Worm (Caenorhabditis elegans) whole organism, late embryonic: ENCODE data around the gene abcf-1.

ENCODE experiments used
- F13H6.1 ChIP-seq: sonication (generic microtip); optimal IDR thresholded peaks from 2 replicates; lab custom pipeline; 2016; ENCODE audit warnings: missing genetic modification characterization, missing compliant biosample characterization
- K02D7.2 ChIP-seq: sonication (generic microtip); optimal IDR thresholded peaks from 2 replicates; lab custom pipeline; 2017; ENCODE audit warnings: mild to moderate bottlenecking, missing genetic modification characterization, missing compliant biosample characterization
- K09A11.1 ChIP-seq: sonication (generic microtip); optimal IDR thresholded peaks from 2 replicates; lab custom pipeline; 2017; ENCODE audit warnings: antibody characterized with exemption, mild to moderate bottlenecking, missing genetic modification characterization, missing compliant biosample characterization; ENCODE audit not compliant: insufficient read depth
- ceh-14 ChIP-seq: sonication (generic microtip); optimal IDR thresholded peaks from 2 replicates; lab custom pipeline; 2016; ENCODE audit warnings: missing genotype, missing genetic modification characterization, missing compliant biosample characterization
- ceh-19 ChIP-seq: fragments of 200-800 bp; sonication (Bioruptor generic); optimal IDR thresholded peaks from 2 replicates; lab custom pipeline; 2018; ENCODE audit warnings: mild to moderate bottlenecking, missing genetic modification characterization, missing compliant biosample characterization
- ceh-30 ChIP-seq: fragments of 150-350 bp; optimal IDR thresholded peaks from 2 replicates; lab custom pipeline; 2014; ENCODE audit warnings: missing biosample characterization, missing genetic modification characterization
- ceh-31 ChIP-seq: sonication (generic microtip); optimal IDR thresholded peaks from 2 replicates; lab custom pipeline; 2016; ENCODE audit warnings: missing genetic modification characterization, missing compliant biosample characterization
- ceh-34 ChIP-seq: sonication (generic microtip); optimal IDR thresholded peaks from 2 replicates; lab custom pipeline; 2016; ENCODE audit warnings: mild to moderate bottlenecking, missing genetic modification characterization, missing compliant biosample characterization
- ceh-45 ChIP-seq: fragments of 200-800 bp; sonication (Bioruptor generic); IDR thresholded peaks from 2 replicates; pipeline ENCODE4 v1.3.6; 2022; ENCODE audit warnings: missing genetic modification reagents, missing genetic modification characterization, missing compliant biosample characterization
- ceh-48 ChIP-seq: sonication (generic microtip); optimal IDR thresholded peaks from 2 replicates; lab custom pipeline; 2016; ENCODE audit warnings: missing genetic modification characterization, inconsistent platforms, missing compliant biosample characterization
- dmd-4 ChIP-seq: sonication (generic microtip); optimal IDR thresholded peaks from 2 replicates; lab custom pipeline; 2016; ENCODE audit warnings: borderline replicate concordance, missing genetic modification characterization, missing compliant biosample characterization
- gmeb-2 ChIP-seq: sonication (generic microtip); optimal IDR thresholded peaks from 2 replicates; lab custom pipeline; 2016; ENCODE audit warnings: missing genetic modification characterization, inconsistent platforms, missing compliant biosample characterization
- hlh-15 ChIP-seq: sonication (generic microtip); optimal IDR thresholded peaks from 2 replicates; lab custom pipeline; 2016; ENCODE audit warnings: missing genetic modification characterization, missing compliant biosample characterization
- hlh-30 ChIP-seq: sonication (generic microtip); optimal IDR thresholded peaks from 2 replicates; lab custom pipeline; 2017; ENCODE audit warnings: antibody characterized with exemption, missing genetic modification characterization, missing compliant biosample characterization; ENCODE audit not compliant: insufficient read depth
- lin-11 ChIP-seq: fragments of 200-800 bp; sonication (Bioruptor generic); optimal IDR thresholded peaks from 2 replicates; lab custom pipeline; 2018; ENCODE audit warnings: mild to moderate bottlenecking, missing genetic modification characterization, missing compliant biosample characterization
- nfya-1 ChIP-seq: sonication (generic microtip); optimal IDR thresholded peaks from 2 replicates; lab custom pipeline; 2017; ENCODE audit warnings: missing genetic modification characterization, mild to moderate bottlenecking, missing compliant biosample characterization, antibody characterized with exemption, moderate library complexity
- nhr-11 ChIP-seq: fragments of 150-350 bp; optimal IDR thresholded peaks from 2 replicates; lab custom pipeline; 2014; ENCODE audit warnings: missing biosample characterization, missing genetic modification characterization
- odd-2 ChIP-seq: sonication (generic microtip); optimal IDR thresholded peaks from 2 replicates; lab custom pipeline; 2017; ENCODE audit warnings: antibody characterized with exemption, mild to moderate bottlenecking, missing genetic modification characterization, missing compliant biosample characterization
- pat-9 ChIP-seq: fragments of 200-800 bp; sonication (Bioruptor generic); optimal IDR thresholded peaks from 2 replicates; lab custom pipeline; 2018; ENCODE audit warnings: mild to moderate bottlenecking, missing genetic modification characterization, moderate library complexity, missing compliant biosample characterization
- pha-2 ChIP-seq: sonication (generic microtip); optimal IDR thresholded peaks from 2 replicates; lab custom pipeline; 2017; ENCODE audit warnings: mild to moderate bottlenecking, missing genetic modification characterization, missing compliant biosample characterization
- pqm-1 ChIP-seq: sonication (generic microtip); optimal IDR thresholded peaks from 2 replicates; lab custom pipeline; 2016; ENCODE audit warnings: missing genetic modification characterization, missing compliant biosample characterization
- pros-1 ChIP-seq: fragments of 150-350 bp; optimal IDR thresholded peaks from 2 replicates; lab custom pipeline; 2014; ENCODE audit warnings: missing biosample characterization, missing genetic modification reagents, missing genetic modification characterization
- ref-2 ChIP-seq: sonication (generic microtip); optimal IDR thresholded peaks from 2 replicates; lab custom pipeline; 2016; ENCODE audit warnings: missing genetic modification characterization, missing compliant biosample characterization
- rnt-1 ChIP-seq: sonication (generic microtip); optimal IDR thresholded peaks from 2 replicates; lab custom pipeline; 2016; ENCODE audit warnings: missing genetic modification characterization, missing compliant biosample characterization
- sdc-2 ChIP-seq: sonication (generic microtip); optimal IDR thresholded peaks from 2 replicates; lab custom pipeline; 2016; ENCODE audit warnings: missing genotype, missing genetic modification characterization, missing compliant biosample characterization
- sox-2 ChIP-seq: fragments of 200-800 bp; sonication (Bioruptor generic); IDR thresholded peaks from 2 replicates; pipeline ENCODE4 v1.3.6; 2022; ENCODE audit warnings: missing genetic modification reagents, missing genetic modification characterization, missing compliant biosample characterization
- tbx-2 ChIP-seq: sonication (generic microtip); optimal IDR thresholded peaks from 2 replicates; lab custom pipeline; 2016; ENCODE audit warnings: missing genetic modification characterization, missing compliant biosample characterization
- ttx-3 ChIP-seq: sonication (generic microtip); optimal IDR thresholded peaks from 2 replicates; lab custom pipeline; 2016; ENCODE audit warnings: missing genetic modification reagents, missing genetic modification characterization, missing compliant biosample characterization
- unc-42 ChIP-seq: sonication (generic microtip); optimal IDR thresholded peaks from 2 replicates; lab custom pipeline; 2016; ENCODE audit warnings: missing genotype, missing genetic modification characterization, missing compliant biosample characterization
- unc-55 ChIP-seq: sonication (generic microtip); optimal IDR thresholded peaks from 2 replicates; lab custom pipeline; 2017; ENCODE audit warnings: missing biosample characterization, missing genetic modification reagents, missing genetic modification characterization
- unc-86 ChIP-seq: sonication (generic microtip); optimal IDR thresholded peaks from 2 replicates; lab custom pipeline; 2016; ENCODE audit warnings: missing genetic modification characterization, missing compliant biosample characterization
- zip-5 ChIP-seq: sonication (generic microtip); optimal IDR thresholded peaks from 2 replicates; lab custom pipeline; 2016; ENCODE audit warnings: missing genetic modification characterization, missing compliant biosample characterization

abcf-1 gene

ce11 chrV:12754839-12755238 is 8.3 kb downstream of the abcf-1 start, which contains the start of gene gpa-13:
Gene gpa-13, minus strand, starts transcription at chrV:12754939.
- no peak for TF ChIP-seq unc-42
- TF ChIP-seq ceh-19 (GFP tag; lab: Kevin White, UChicago), result no peak
- no peak for TF ChIP-seq ref-2
- no peak for TF ChIP-seq dmd-4 (tag; lab: Kevin White, UChicago)
- no peak for TF ChIP-seq zip-5

- TF ChIP-seq ceh-30 (tag; lab: Kevin White, UChicago), result no peak
- TF ChIP-seq tbx-2 (tag; lab: Kevin White, UChicago), result no peak
- no peak for TF ChIP-seq ceh-45 (GFP tag; lab: Robert Waterston, UW)
These were observed 10.8 kb downstream of the abcf-1 start, which contains the start of gene C15C8.8 for ce11 chrV:12752407-12752806. Gene C15C8.8, minus strand, starts transcription at chrV:12752507.

ce11 chrV:12751495-12752050 is 11.6 kb downstream of the abcf-1 start, which contains the start of gene C15C8.6:
Gene C15C8.6, minus strand, starts transcription at chrV:12751545.
- no peak for TF ChIP-seq unc-86 (tag; lab: Kevin White, UChicago)
- no peak for TF ChIP-seq sdc-2 (tag; lab: Kevin White, UChicago)
- TF ChIP-seq gmeb-2 (tag; lab: Kevin White, UChicago), result no peak
- TF ChIP-seq ceh-30 (tag; lab: Kevin White, UChicago), result no peak
- TF ChIP-seq K09A11.1 (tag; lab: Kevin White, UChicago), result no peak
- TF ChIP-seq K02D7.2 (tag; lab: Kevin White, UChicago), result no peak
- TF ChIP-seq ceh-31 (tag; lab: Kevin White, UChicago), result no peak
- no peak for TF ChIP-seq unc-42
- TF ChIP-seq hlh-30, result no peak
- TF ChIP-seq ceh-48 (tag; lab: Kevin White, UChicago), result no peak
- TF ChIP-seq ceh-19 (GFP tag; lab: Kevin White, UChicago), result no peak
- no peak for TF ChIP-seq pqm-1 (tag; lab: Kevin White, UChicago)
- no peak for TF ChIP-seq pha-2 (tag; lab: Kevin White, UChicago)
- TF ChIP-seq zip-5, result no peak
- no peak for TF ChIP-seq pros-1 (tag; lab: Kevin White, UChicago)

ce11 chrV:12749558-12749957 is 13.6 kb downstream of the abcf-1 start:
- TF ChIP-seq nfya-1 (tag; lab: Kevin White, UChicago), result no peak
- TF ChIP-seq odd-2 (tag; lab: Kevin White, UChicago), result no peak
- no peak for TF ChIP-seq lin-11 (tag; lab: Kevin White, UChicago)
- TF ChIP-seq sox-2 (GFP tag; lab: Robert Waterston, UW), result no peak
- no peak for TF ChIP-seq K02D7.2 (tag; lab: Kevin White, UChicago)
- no peak for TF ChIP-seq pat-9
- no peak for TF ChIP-seq ttx-3 (tag; lab: Kevin White, UChicago)
- TF ChIP-seq ceh-14 (tag; lab: Kevin White, UChicago), result no peak
- no peak for TF ChIP-seq hlh-15 (tag; lab: Kevin White, UChicago)
- no peak for TF ChIP-seq F13H6.1 (tag; lab: Kevin White, UChicago)
- TF ChIP-seq unc-55 (GFP tag; lab: Kevin White, UChicago), result no peak
- no peak for TF ChIP-seq ceh-34 (tag; lab: Kevin White, UChicago)
- no peak for TF ChIP-seq ceh-19 (GFP tag; lab: Kevin White, UChicago)
- TF ChIP-seq rnt-1 (tag; lab: Kevin White, UChicago), result no peak

ce11 chrV:12747856-12748255 is 15.3 kb downstream of the abcf-1 start, which contains the start of gene C15C8.5:
Gene C15C8.5, plus strand, starts transcription at chrV:12748007.
- peak; percentile 97 for TF ChIP-seq unc-42
- no peak for TF ChIP-seq nhr-11
